Worm (Caenorhabditis elegans) whole organism, L1 larva: ENCODE measurements around the gene F01F1.14.

Experiments used
- aha-1 ChIP-seq: fragments of 150-350 bp; optimal IDR thresholded peaks from 2 replicates; lab custom pipeline; 2014; ENCODE audit warnings: missing biosample characterization, missing genetic modification characterization
- alr-1 ChIP-seq: fragments of 200-800 bp; sonication (Bioruptor generic); optimal IDR thresholded peaks from 2 replicates; lab custom pipeline; 2018; ENCODE audit warnings: borderline replicate concordance, mild to moderate bottlenecking, missing genetic modification characterization, missing compliant biosample characterization
- ceh-8 ChIP-seq: fragments of 200-800 bp; sonication (Bioruptor generic); optimal IDR thresholded peaks from 2 replicates; lab custom pipeline; 2018; ENCODE audit warnings: mild to moderate bottlenecking, missing genetic modification characterization, moderate library complexity, missing compliant biosample characterization
- ceh-82 ChIP-seq, 3 experiments: fragments of 150-350 bp in 1 of 3; sonication (generic microtip) in 2 of 3; optimal IDR thresholded peaks; 2 replicates each; lab custom pipeline; 2014 to 2017; ENCODE audit warnings: missing biosample characterization in 3 of 3, missing genetic modification characterization in 3 of 3
- ceh-90 ChIP-seq: sonication (generic microtip); optimal IDR thresholded peaks from 2 replicates; lab custom pipeline; 2016; ENCODE audit warnings: missing genetic modification characterization, missing compliant biosample characterization
- ces-1 ChIP-seq: fragments of 150-350 bp; optimal IDR thresholded peaks from 2 replicates; lab custom pipeline; 2014; ENCODE audit warnings: missing biosample characterization, missing genetic modification reagents, missing genetic modification characterization
- efl-1 ChIP-seq, 4 experiments: fragments of 150-350 bp; optimal IDR thresholded peaks in 3 of 4; peaks in 1 of 4; 1 replicate in 1 of 4; 2 replicates in 3 of 4; lab custom pipeline; 2014; ENCODE audit warnings: missing biosample characterization in 2 of 4, missing genetic modification characterization in 2 of 4, missing genetic modification reagents in 2 of 4
- egl-13 ChIP-seq: sonication (generic microtip); optimal IDR thresholded peaks from 2 replicates; lab custom pipeline; 2016; ENCODE audit warnings: missing genotype, missing genetic modification reagents, missing genetic modification characterization, missing compliant biosample characterization
- egl-27 ChIP-seq, 2 experiments: fragments of 150-350 bp in 1 of 2; sonication (generic microtip); optimal IDR thresholded peaks; 3 replicates each; lab custom pipeline; 2017 to 2018; ENCODE audit warnings: missing biosample characterization in 2 of 2, missing genetic modification characterization in 2 of 2, missing genetic modification reagents in 2 of 2
- fkh-10 ChIP-seq: sonication (generic microtip); optimal IDR thresholded peaks from 2 replicates; lab custom pipeline; 2017; ENCODE audit warnings: missing biosample characterization, missing genetic modification reagents, missing genetic modification characterization
- fos-1 ChIP-seq: fragments of 150-350 bp; optimal IDR thresholded peaks from 2 replicates; lab custom pipeline; 2014; ENCODE audit warnings: missing biosample characterization, missing genetic modification characterization
- grh-1 ChIP-seq: fragments of 200-800 bp; sonication (Bioruptor generic); IDR thresholded peaks from 2 replicates; pipeline ENCODE4 v1.3.6; 2022; ENCODE audit warnings: missing genetic modification reagents, missing genetic modification characterization, missing compliant biosample characterization
- hlh-17 ChIP-seq: fragments of 200-800 bp; sonication (Bioruptor generic); optimal IDR thresholded peaks from 2 replicates; lab custom pipeline; 2018; ENCODE audit warnings: missing genetic modification characterization, mild to moderate bottlenecking, missing compliant biosample characterization, moderate library complexity, borderline replicate concordance
- hlh-4 ChIP-seq: sonication (generic microtip); optimal IDR thresholded peaks from 2 replicates; lab custom pipeline; 2016; ENCODE audit warnings: mild to moderate bottlenecking, missing genetic modification characterization, missing compliant biosample characterization
- irx-1 ChIP-seq: sonication (generic microtip); optimal IDR thresholded peaks from 2 replicates; lab custom pipeline; 2016; ENCODE audit warnings: missing genetic modification characterization, missing compliant biosample characterization
- isw-1 ChIP-seq: fragments of 200-800 bp; sonication (Bioruptor generic); IDR thresholded peaks from 2 replicates; pipeline ENCODE4 v1.3.6; 2022; ENCODE audit warnings: missing genetic modification characterization, missing compliant biosample characterization
- jun-1 ChIP-seq: fragments of 150-350 bp; optimal IDR thresholded peaks from 2 replicates; lab custom pipeline; 2014; ENCODE audit warnings: missing biosample characterization, missing genetic modification reagents, missing genetic modification characterization
- lin-14 ChIP-seq: fragments of 200-800 bp; sonication (Bioruptor generic); optimal IDR thresholded peaks from 2 replicates; lab custom pipeline; 2018; ENCODE audit warnings: mild to moderate bottlenecking, missing genetic modification characterization, moderate library complexity, missing compliant biosample characterization
- lin-15B ChIP-seq: fragments of 150-350 bp; sonication (generic microtip); optimal IDR thresholded peaks from 3 replicates; lab custom pipeline; 2014; ENCODE audit warnings: missing biosample characterization, missing genetic modification characterization
- lir-3 ChIP-seq: sonication (generic microtip); optimal IDR thresholded peaks from 2 replicates; lab custom pipeline; 2016; ENCODE audit warnings: mild to moderate bottlenecking, missing genetic modification characterization, moderate library complexity, missing compliant biosample characterization; ENCODE audit not compliant: poor library complexity
- lsy-2 ChIP-seq, 2 experiments: fragments of 150-350 bp; optimal IDR thresholded peaks; 2 replicates each; lab custom pipeline; 2014; ENCODE audit warnings: missing biosample characterization in 2 of 2, missing genetic modification characterization in 2 of 2
- mdl-1 ChIP-seq, 2 experiments: fragments of 150-350 bp; optimal IDR thresholded peaks; 2 replicates each; lab custom pipeline; 2014 to 2017; ENCODE audit warnings: missing biosample characterization in 2 of 2, missing genetic modification characterization in 2 of 2, inconsistent platforms in 1 of 2
- nhr-12 ChIP-seq: sonication (generic microtip); optimal IDR thresholded peaks from 2 replicates; lab custom pipeline; 2017; ENCODE audit warnings: missing biosample characterization, missing genetic modification characterization
- nhr-19 ChIP-seq: fragments of 200-800 bp; sonication (Bioruptor generic); conservative IDR thresholded peaks from 2 replicates; pipeline ENCODE4 v1.3.6; 2022; ENCODE audit warnings: missing genetic modification characterization, missing compliant biosample characterization
- nhr-20 ChIP-seq: sonication (generic microtip); optimal IDR thresholded peaks from 2 replicates; lab custom pipeline; 2016; ENCODE audit warnings: mild to moderate bottlenecking, missing genetic modification characterization, missing compliant biosample characterization
- nhr-47 ChIP-seq: sonication (generic microtip); optimal IDR thresholded peaks from 2 replicates; lab custom pipeline; 2016; ENCODE audit warnings: mild to moderate bottlenecking, missing genetic modification characterization, moderate library complexity, missing compliant biosample characterization
- nhr-71 ChIP-seq: sonication (generic microtip); optimal IDR thresholded peaks from 2 replicates; lab custom pipeline; 2016; ENCODE audit warnings: mild to moderate bottlenecking, missing genetic modification characterization, moderate library complexity, missing compliant biosample characterization
- nhr-77 ChIP-seq: fragments of 150-350 bp; optimal IDR thresholded peaks from 2 replicates; lab custom pipeline; 2014; ENCODE audit warnings: missing biosample characterization, missing genetic modification characterization
- nhr-85 ChIP-seq: sonication (generic microtip); peaks from one replicate; lab custom pipeline; 2016; ENCODE audit warnings: missing genetic modification characterization, inconsistent platforms, missing compliant biosample characterization
- nhr-90 ChIP-seq: sonication (generic microtip); optimal IDR thresholded peaks from 2 replicates; lab custom pipeline; 2016; ENCODE audit warnings: mild to moderate bottlenecking, missing genetic modification characterization, missing compliant biosample characterization; ENCODE audit not compliant: poor library complexity
- pag-3 ChIP-seq: sonication (generic microtip); optimal IDR thresholded peaks from 2 replicates; lab custom pipeline; 2017; ENCODE audit warnings: missing genetic modification characterization, mild to moderate bottlenecking, missing compliant biosample characterization, antibody characterized with exemption, borderline replicate concordance; ENCODE audit not compliant: insufficient read depth
- pqm-1 ChIP-seq: sonication (generic microtip); optimal IDR thresholded peaks from 3 replicates; lab custom pipeline; 2017; ENCODE audit warnings: missing biosample characterization, missing genetic modification characterization
- rnt-1 ChIP-seq: sonication (generic microtip); optimal IDR thresholded peaks from 2 replicates; lab custom pipeline; 2016; ENCODE audit warnings: mild to moderate bottlenecking, missing genetic modification characterization, moderate library complexity, missing compliant biosample characterization
- skn-1 ChIP-seq: fragments of 150-350 bp; optimal IDR thresholded peaks from 2 replicates; lab custom pipeline; 2014; ENCODE audit warnings: missing biosample characterization, missing genetic modification characterization
- snu-23 ChIP-seq: sonication (generic microtip); optimal IDR thresholded peaks from 2 replicates; lab custom pipeline; 2016; ENCODE audit warnings: missing genetic modification characterization, missing compliant biosample characterization
- sup-37 ChIP-seq: fragments of 200-800 bp; sonication (Bioruptor generic); optimal IDR thresholded peaks from 2 replicates; lab custom pipeline; 2018; ENCODE audit warnings: mild to moderate bottlenecking, missing genetic modification characterization, missing compliant biosample characterization
- tlp-1 ChIP-seq: fragments of 150-350 bp; optimal IDR thresholded peaks from 2 replicates; lab custom pipeline; 2014; ENCODE audit warnings: missing biosample characterization, missing genetic modification characterization
- unc-130 ChIP-seq: fragments of 150-350 bp; optimal IDR thresholded peaks from 2 replicates; lab custom pipeline; 2017; ENCODE audit warnings: missing biosample characterization, missing genetic modification characterization, inconsistent platforms
- unc-98 ChIP-seq: fragments of 200-800 bp; sonication (Bioruptor generic); IDR thresholded peaks from 2 replicates; pipeline ENCODE4 v1.3.6; 2022; ENCODE audit warnings: missing genetic modification characterization, missing compliant biosample characterization
- vab-15 ChIP-seq: sonication (generic microtip); optimal IDR thresholded peaks from 2 replicates; lab custom pipeline; 2017; ENCODE audit warnings: missing genotype, mild to moderate bottlenecking, missing genetic modification characterization, missing compliant biosample characterization
- xbp-1 ChIP-seq: sonication (generic microtip); optimal IDR thresholded peaks from 2 replicates; lab custom pipeline; 2016; ENCODE audit warnings: missing genetic modification characterization, missing compliant biosample characterization
- zip-4 ChIP-seq: fragments of 200-800 bp; sonication (Bioruptor generic); optimal IDR thresholded peaks from 2 replicates; lab custom pipeline; 2018; ENCODE audit warnings: mild to moderate bottlenecking, missing genetic modification characterization, moderate library complexity, missing compliant biosample characterization
- ztf-11 ChIP-seq, 2 experiments: sonication (generic microtip); optimal IDR thresholded peaks; 2 replicates each; lab custom pipeline; 2016 to 2017; ENCODE audit warnings: missing genetic modification characterization in 2 of 2, missing biosample characterization in 1 of 2, missing compliant biosample characterization in 1 of 2
- ztf-4 ChIP-seq: fragments of 150-350 bp; optimal IDR thresholded peaks from 2 replicates; lab custom pipeline; 2014; ENCODE audit warnings: missing biosample characterization, missing genetic modification characterization

The F01F1.14 gene

ce11 chrIII:5853240-5853639 is 29.5 kb downstream of the F01F1.14 start, which contains the start of gene ddx-23 (continued):
- TF ChIP-seq nhr-19 (GFP tag; lab: Robert Waterston, UW) = 0 out of 2 replicates have a peak, but pooled peaks have one; percentile 2
- peak; percentile 38 for TF ChIP-seq snu-23 (GFP tag; lab: Kevin White, UChicago)
- peak in 1 of 2 experiments; percentile 17 for TF ChIP-seq lsy-2 (tag; optimal IDR thresholded peaks at IDR 0.05; lab: Kevin White, UChicago)
- no peak for TF ChIP-seq unc-130 (tag; lab: Kevin White, UChicago)
- TF ChIP-seq ztf-11 (tag; optimal IDR thresholded peaks at IDR 0.05; lab: Kevin White, UChicago) = peak in 1 of 2 experiments; percentile 46
- TF ChIP-seq nhr-20 (tag; lab: Kevin White, UChicago) = peak; percentile 38
- no peak for TF ChIP-seq pag-3 (tag; lab: Kevin White, UChicago)
- no peak for TF ChIP-seq nhr-85 (tag; lab: Kevin White, UChicago)
- peak; percentile 16 for TF ChIP-seq xbp-1 (tag; lab: Kevin White, UChicago)
- TF ChIP-seq ztf-4 (tag; lab: Kevin White, UChicago) = peak; percentile 45
- TF ChIP-seq ceh-8 (GFP tag; lab: Kevin White, UChicago) = no peak

- TF ChIP-seq nhr-47 (tag; lab: Kevin White, UChicago) = peak; percentile 11
- no peak for TF ChIP-seq grh-1 (GFP tag; lab: Robert Waterston, UW)
- peak in 1 of 3 experiments; percentile 38 for TF ChIP-seq ceh-82 (tag; optimal IDR thresholded peaks at IDR 0.05; lab: Kevin White, UChicago)
- no peak for TF ChIP-seq ztf-4 (tag; lab: Kevin White, UChicago)
- peak; percentile 20 for TF ChIP-seq nhr-71 (tag; lab: Kevin White, UChicago)
- no peak for TF ChIP-seq egl-27 (tag; optimal IDR thresholded peaks at IDR 0.05; lab: Kevin White, UChicago)
- no peak for TF ChIP-seq irx-1 (tag; lab: Kevin White, UChicago)
- peak; percentile 77 for TF ChIP-seq lin-14 (GFP tag; lab: Kevin White, UChicago)
- no peak for TF ChIP-seq nhr-90 (tag; lab: Kevin White, UChicago)
- no peak for TF ChIP-seq zip-4 (GFP tag; lab: Kevin White, UChicago)
- no peak for TF ChIP-seq efl-1 (optimal IDR thresholded peaks at IDR 0.05; lab: Kevin White, UChicago)
- TF ChIP-seq efl-1 (GFP tag; optimal IDR thresholded peaks at IDR 0.05 in 1 of 2; lab: Kevin White, UChicago) = peak in 1 of 2 experiments; percentile 27
- no peak for TF ChIP-seq vab-15 (tag; lab: Kevin White, UChicago)
- no peak for TF ChIP-seq isw-1 (GFP tag; lab: Robert Waterston, UW)
- peak in 1 of 2 experiments; percentile 5 for TF ChIP-seq lsy-2 (tag; optimal IDR thresholded peaks at IDR 0.05; lab: Kevin White, UChicago)
- TF ChIP-seq skn-1 = no peak
- no peak for TF ChIP-seq unc-98
- TF ChIP-seq xbp-1 (tag; lab: Kevin White, UChicago) = no peak
- no peak for TF ChIP-seq nhr-12 (tag; lab: Kevin White, UChicago)
- peak; percentile 78 for TF ChIP-seq fkh-10
- TF ChIP-seq, all 84 proteins: peak for 7
Measured at ce11 chrIII:5846412-5846811, 36.3 kb downstream of the F01F1.14 start.

- TF ChIP-seq nhr-85 (tag; lab: Kevin White, UChicago) (no peak), hlh-17 (GFP tag; lab: Kevin White, UChicago) (no peak), ztf-11 (tag; optimal IDR thresholded peaks at IDR 0.05; lab: Kevin White, UChicago) (no peak), aha-1 (no peak), fos-1 (tag; lab: Kevin White, UChicago) (peak; percentile 40), egl-13 (tag; lab: Kevin White, UChicago) (peak; percentile 60), jun-1 (tag; lab: Kevin White, UChicago) (peak; percentile 4), ztf-4 (tag; lab: Kevin White, UChicago) (no peak), nhr-19 (GFP tag; lab: Robert Waterston, UW) (0 out of 2 replicates have a peak, but pooled peaks have one; percentile 27), sup-37 (no peak), alr-1 (tag; lab: Kevin White, UChicago) (no peak), efl-1 (optimal IDR thresholded peaks at IDR 0.05; lab: Kevin White, UChicago) (peak; percentile 54), efl-1 (GFP tag; optimal IDR thresholded peaks at IDR 0.05 in 1 of 2; lab: Kevin White, UChicago) (peak; percentile 33 to 74), ces-1 (GFP tag; lab: Kevin White, UChicago) (no peak), rnt-1 (tag; lab: Kevin White, UChicago) (peak; percentile 47), lsy-2 (tag; optimal IDR thresholded peaks at IDR 0.05; lab: Kevin White, UChicago) (peak; percentile 45 to 87), irx-1 (tag; lab: Kevin White, UChicago) (peak; percentile 51), snu-23 (GFP tag; lab: Kevin White, UChicago) (peak; percentile 75), nhr-77 (tag; lab: Kevin White, UChicago) (no peak), lin-15B (tag; lab: Kevin White, UChicago) (no peak), lir-3 (tag; lab: Kevin White, UChicago) (no peak), zip-4 (GFP tag; lab: Kevin White, UChicago) (no peak), pqm-1 (tag; lab: Kevin White, UChicago) (no peak), hlh-4 (no peak), ceh-90 (no peak), nhr-47 (tag; lab: Kevin White, UChicago) (peak; percentile 81), tlp-1 (tag; lab: Kevin White, UChicago) (no peak), egl-27 (tag; optimal IDR thresholded peaks at IDR 0.05; lab: Kevin White, UChicago) (peak in 1 of 2 experiments; percentile 46), mdl-1 (tag; optimal IDR thresholded peaks at IDR 0.05; lab: Kevin White, UChicago) (peak; percentile 66 to 80)
Measured at ce11 chrIII:5845483-5845882, 37.2 kb downstream of the F01F1.14 start.
